Worm (Caenorhabditis elegans): ENCODE results near the gene Y73B6BL.27.

- TF ChIP-seq him-1 (tag; optimal IDR thresholded peaks at IDR 0.05) (no peak), dao-5 (tag; optimal IDR thresholded peaks at IDR 0.05) (no peak), W03F9.2 (tag; optimal IDR thresholded peaks at IDR 0.05) (no peak)
Measured at ce11 chrIV:6511767-6512166, 38.7 kb upstream of the Y73B6BL.27 start.

Measured in whole organism, L4/young adult.